Fruit fly (Drosophila melanogaster) whole organism: ENCODE results near the gene SMC3.

Source experiments
- CG8478 ChIP-seq: fragments of >200 bp; optimal IDR thresholded peaks from 2 replicates; lab custom pipeline; 2018; ENCODE audit warnings: inconsistent platforms
- Dll ChIP-seq: fragments of >200 bp; optimal IDR thresholded peaks from 2 replicates; lab custom pipeline; 2017
- EcR ChIP-seq, 2 experiments: fragments of >200 bp; optimal IDR thresholded peaks; 2 replicates each; lab custom pipeline; 2017; ENCODE audit warnings: missing biosample characterization in 2 of 2, missing genetic modification characterization in 2 of 2, missing genetic modification reagents in 2 of 2
- pan ChIP-seq: fragments of >200 bp; optimal IDR thresholded peaks from 2 replicates; lab custom pipeline; 2017
- psq ChIP-seq: fragments of >200 bp; optimal IDR thresholded peaks from 2 replicates; lab custom pipeline; 2017
- usp ChIP-seq: fragments of >200 bp; optimal IDR thresholded peaks from 2 replicates; lab custom pipeline; 2017; ENCODE audit warnings: missing biosample characterization, missing genetic modification characterization, mixed read lengths

SMC3 gene

dm6 chrX:16593418-16593817 lies at the start of gene SMC3, which contains the start of gene Ubc7:
Gene SMC3, minus strand, starts transcription at chrX:16593439.
Gene Ubc7, plus strand, starts transcription at chrX:16593677.
- TF ChIP-seq psq (lab: Kevin White, UChicago): no peak
- no peak for TF ChIP-seq Dll (lab: Kevin White, UChicago)
- TF ChIP-seq EcR (GFP tag; optimal IDR thresholded peaks at IDR 0.05; lab: Kevin White, UChicago): no peak
- TF ChIP-seq pan (lab: Kevin White, UChicago): no peak
- no peak for TF ChIP-seq CG8478
- no peak for TF ChIP-seq usp (GFP tag; lab: Kevin White, UChicago)

dm6 chrX:16641101-16641420 lies 47.8 kb upstream of the SMC3 start:
- TF ChIP-seq psq (lab: Kevin White, UChicago) (no peak), EcR (GFP tag; optimal IDR thresholded peaks at IDR 0.05; lab: Kevin White, UChicago) (no peak), CG8478 (no peak), Dll (lab: Kevin White, UChicago) (no peak), pan (lab: Kevin White, UChicago) (no peak), usp (GFP tag; lab: Kevin White, UChicago) (no peak)

- TF ChIP-seq EcR (GFP tag; optimal IDR thresholded peaks at IDR 0.05; lab: Kevin White, UChicago) (no peak), CG8478 (no peak), usp (GFP tag; lab: Kevin White, UChicago) (no peak), pan (lab: Kevin White, UChicago) (no peak), psq (lab: Kevin White, UChicago) (no peak), Dll (lab: Kevin White, UChicago) (no peak)
Measured at dm6 chrX:16640260-16641100, 47.2 kb upstream of the SMC3 start, which contains the start of the genes SNRPG and mthl1. Gene SNRPG, minus strand, starts transcription at chrX:16640419. Gene mthl1, plus strand, starts transcription at chrX:16640968.

dm6 chrX:16637594-16638485 lies 44.6 kb upstream of the SMC3 start, which contains the start of gene RpS19a:
Gene RpS19a, plus strand, starts transcription at chrX:16637894.
- TF ChIP-seq EcR (GFP tag; optimal IDR thresholded peaks at IDR 0.05; lab: Kevin White, UChicago) (no peak), pan (lab: Kevin White, UChicago) (no peak), CG8478 (no peak), psq (lab: Kevin White, UChicago) (no peak), Dll (lab: Kevin White, UChicago) (no peak), usp (GFP tag; lab: Kevin White, UChicago) (no peak)

- TF ChIP-seq psq (lab: Kevin White, UChicago) (no peak), EcR (GFP tag; optimal IDR thresholded peaks at IDR 0.05; lab: Kevin White, UChicago) (no peak), usp (GFP tag; lab: Kevin White, UChicago) (no peak), pan (lab: Kevin White, UChicago) (no peak), Dll (lab: Kevin White, UChicago) (no peak), CG8478 (no peak)
Measured at dm6 chrX:16637106-16637590, 43.9 kb upstream of the SMC3 start, which contains the start of gene Rok. Gene Rok, minus strand, starts transcription at chrX:16637414.

dm6 chrX:16633181-16633957 lies 40.1 kb upstream of the SMC3 start:
- TF ChIP-seq pan (lab: Kevin White, UChicago) (no peak), EcR (GFP tag; optimal IDR thresholded peaks at IDR 0.05; lab: Kevin White, UChicago) (no peak), usp (GFP tag; lab: Kevin White, UChicago) (no peak), psq (lab: Kevin White, UChicago) (no peak), CG8478 (no peak), Dll (lab: Kevin White, UChicago) (no peak)

- no peak for TF ChIP-seq EcR (GFP tag; optimal IDR thresholded peaks at IDR 0.05; lab: Kevin White, UChicago)
Measured at dm6 chrX:16632135-16632534, 38.9 kb upstream of the SMC3 start, which contains the start of gene CG9777. Gene CG9777, minus strand, starts transcription at chrX:16632235.

- no peak for TF ChIP-seq Dll (lab: Kevin White, UChicago)
- TF ChIP-seq usp (GFP tag; lab: Kevin White, UChicago): no peak
- TF ChIP-seq psq (lab: Kevin White, UChicago): no peak
- no peak for TF ChIP-seq CG8478
- no peak for TF ChIP-seq pan (lab: Kevin White, UChicago)
- TF ChIP-seq EcR (GFP tag; optimal IDR thresholded peaks at IDR 0.05; lab: Kevin White, UChicago): no peak
Measured at dm6 chrX:16624519-16624918, 31.3 kb upstream of the SMC3 start.

dm6 chrX:16623524-16623923 lies 30.3 kb upstream of the SMC3 start:
- TF ChIP-seq EcR (GFP tag; optimal IDR thresholded peaks at IDR 0.05; lab: Kevin White, UChicago) (no peak), Dll (lab: Kevin White, UChicago) (no peak), psq (lab: Kevin White, UChicago) (no peak), CG8478 (no peak), pan (lab: Kevin White, UChicago) (no peak), usp (GFP tag; lab: Kevin White, UChicago) (no peak)

- no peak for TF ChIP-seq pan (lab: Kevin White, UChicago)
- no peak for TF ChIP-seq psq (lab: Kevin White, UChicago)
- no peak for TF ChIP-seq usp (GFP tag; lab: Kevin White, UChicago)
- TF ChIP-seq Dll (lab: Kevin White, UChicago): no peak
- no peak for TF ChIP-seq EcR (GFP tag; optimal IDR thresholded peaks at IDR 0.05; lab: Kevin White, UChicago)
- TF ChIP-seq CG8478: no peak
Measured at dm6 chrX:16621462-16621861, 28.2 kb upstream of the SMC3 start, which contains the start of gene CG9782. Gene CG9782, minus strand, starts transcription at chrX:16621589.
